Worm (Caenorhabditis elegans) whole organism, early embryonic: ENCODE measurements around the gene fbxa-213.

Source experiments
- B0310.2 ChIP-seq: sonication (generic microtip); optimal IDR thresholded peaks from 2 replicates; lab custom pipeline; 2016; ENCODE audit warnings: mild to moderate bottlenecking, missing genetic modification characterization, missing compliant biosample characterization
- aly-1 ChIP-seq: sonication (generic microtip); optimal IDR thresholded peaks from 2 replicates; lab custom pipeline; 2016; ENCODE audit warnings: missing genetic modification characterization, missing compliant biosample characterization
- ama-1 ChIP-seq: fragments of 150-350 bp; optimal IDR thresholded peaks from 2 replicates; lab custom pipeline; 2014
- flt-1 ChIP-seq: fragments of 200-800 bp; sonication (Bioruptor generic); IDR thresholded peaks from 2 replicates; pipeline ENCODE4 v1.3.6; 2022; ENCODE audit warnings: missing genetic modification characterization, missing compliant biosample characterization
- hmbx-1 ChIP-seq: sonication (generic microtip); optimal IDR thresholded peaks from 2 replicates; lab custom pipeline; 2016; ENCODE audit warnings: mild to moderate bottlenecking, missing genetic modification characterization, missing compliant biosample characterization
- pes-1 ChIP-seq: fragments of 200-800 bp; sonication (Bioruptor generic); IDR thresholded peaks from 2 replicates; pipeline ENCODE4 v1.3.6; 2022; ENCODE audit warnings: missing genetic modification reagents, missing genetic modification characterization, missing compliant biosample characterization

DNA sequence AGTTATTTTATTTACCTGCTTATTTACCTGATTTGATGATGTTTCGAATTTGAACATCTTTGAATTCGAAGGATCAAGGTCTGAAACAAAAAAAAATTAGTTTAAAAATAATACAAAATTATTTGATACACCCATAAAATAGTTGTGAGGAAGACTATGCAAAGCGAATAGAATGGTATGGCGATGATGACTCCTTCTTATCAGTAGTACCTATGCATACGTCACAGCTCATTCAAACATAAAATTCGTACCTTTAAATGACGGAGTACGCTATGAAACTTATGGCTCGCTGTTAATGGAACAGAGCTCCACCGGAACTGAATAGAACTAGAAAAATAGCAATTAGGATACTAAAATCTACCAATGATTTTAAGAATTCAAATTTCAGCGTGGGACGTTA, 16.4 kb downstream of the fbxa-213 start, which contains the start of gene R10E8.1:
- TF ChIP-seq hmbx-1 (tag; lab: Kevin White, UChicago), result no peak
- no peak for TF ChIP-seq aly-1 (tag; lab: Kevin White, UChicago)
- TF ChIP-seq ama-1, result no peak
- no peak for TF ChIP-seq pes-1
- TF ChIP-seq flt-1, result no peak
- no peak for TF ChIP-seq B0310.2 (tag; lab: Kevin White, UChicago)
